Worm (Caenorhabditis elegans) whole organism, L1 larva: Measurements from ENCODE around the gene col-153.

Source experiments
- C16A3.4 ChIP-seq: fragments of 150-350 bp; optimal IDR thresholded peaks from 2 replicates; lab custom pipeline; 2014; ENCODE audit warnings: missing biosample characterization, missing genetic modification characterization
- F16B12.6 ChIP-seq: fragments of 150-350 bp; optimal IDR thresholded peaks from 2 replicates; lab custom pipeline; 2014; ENCODE audit warnings: missing biosample characterization, missing genetic modification characterization
- aly-2 ChIP-seq: fragments of 150-350 bp; optimal IDR thresholded peaks from 2 replicates; lab custom pipeline; 2014; ENCODE audit warnings: missing biosample characterization, missing genetic modification characterization
- ama-1 ChIP-seq: fragments of 150-350 bp; optimal IDR thresholded peaks from 2 replicates; lab custom pipeline; 2014
- ceh-82 ChIP-seq, 3 experiments: fragments of 150-350 bp in 1 of 3; sonication (generic microtip) in 2 of 3; optimal IDR thresholded peaks; 2 replicates each; lab custom pipeline; 2014 to 2017; ENCODE audit warnings: missing biosample characterization in 3 of 3, missing genetic modification characterization in 3 of 3
- dpl-1 ChIP-seq, 3 experiments: fragments of 150-350 bp in 2 of 3; sonication (generic microtip) in 1 of 3; optimal IDR thresholded peaks; 2 replicates each; lab custom pipeline; 2014 to 2017; ENCODE audit warnings: missing biosample characterization in 3 of 3, missing genetic modification characterization in 3 of 3, missing genetic modification reagents in 3 of 3
- efl-1 ChIP-seq, 4 experiments: fragments of 150-350 bp; optimal IDR thresholded peaks in 3 of 4; peaks in 1 of 4; 1 replicate in 1 of 4; 2 replicates in 3 of 4; lab custom pipeline; 2014; ENCODE audit warnings: missing biosample characterization in 2 of 4, missing genetic modification characterization in 2 of 4, missing genetic modification reagents in 2 of 4
- elt-2 ChIP-seq: sonication (generic microtip); optimal IDR thresholded peaks from 2 replicates; lab custom pipeline; 2016; ENCODE audit warnings: missing genetic modification characterization, mild to moderate bottlenecking, inconsistent platforms, missing compliant biosample characterization, missing genetic modification reagents
- fkh-4 ChIP-seq: sonication (generic microtip); optimal IDR thresholded peaks from 2 replicates; lab custom pipeline; 2016; ENCODE audit warnings: missing compliant biosample characterization, missing genetic modification characterization, borderline replicate concordance
- fkh-8 ChIP-seq: sonication (generic microtip); optimal IDR thresholded peaks from 2 replicates; lab custom pipeline; 2016; ENCODE audit warnings: mild to moderate bottlenecking, missing genetic modification characterization, missing compliant biosample characterization
- fos-1 ChIP-seq: fragments of 150-350 bp; optimal IDR thresholded peaks from 2 replicates; lab custom pipeline; 2014; ENCODE audit warnings: missing biosample characterization, missing genetic modification characterization
- grh-1 ChIP-seq: fragments of 200-800 bp; sonication (Bioruptor generic); IDR thresholded peaks from 2 replicates; pipeline ENCODE4 v1.3.6; 2022; ENCODE audit warnings: missing genetic modification reagents, missing genetic modification characterization, missing compliant biosample characterization
- hlh-4 ChIP-seq: sonication (generic microtip); optimal IDR thresholded peaks from 2 replicates; lab custom pipeline; 2016; ENCODE audit warnings: mild to moderate bottlenecking, missing genetic modification characterization, missing compliant biosample characterization
- lin-14 ChIP-seq: fragments of 200-800 bp; sonication (Bioruptor generic); optimal IDR thresholded peaks from 2 replicates; lab custom pipeline; 2018; ENCODE audit warnings: mild to moderate bottlenecking, missing genetic modification characterization, moderate library complexity, missing compliant biosample characterization
- lin-35 ChIP-seq, 2 experiments: fragments of 150-350 bp; optimal IDR thresholded peaks; 2 replicates each; lab custom pipeline; 2014; ENCODE audit warnings: missing biosample characterization in 2 of 2, missing genetic modification characterization in 2 of 2, missing genetic modification reagents in 2 of 2
- mab-9 ChIP-seq: fragments of 200-800 bp; sonication (Bioruptor generic); IDR thresholded peaks from 2 replicates; pipeline ENCODE4 v1.3.6; 2022; ENCODE audit warnings: missing genetic modification reagents, missing genetic modification characterization, missing compliant biosample characterization
- nhr-11 ChIP-seq: fragments of 150-350 bp; optimal IDR thresholded peaks from 2 replicates; lab custom pipeline; 2014; ENCODE audit warnings: missing biosample characterization, missing genetic modification characterization
- nhr-12 ChIP-seq: sonication (generic microtip); optimal IDR thresholded peaks from 2 replicates; lab custom pipeline; 2017; ENCODE audit warnings: missing biosample characterization, missing genetic modification characterization
- nhr-20 ChIP-seq: sonication (generic microtip); optimal IDR thresholded peaks from 2 replicates; lab custom pipeline; 2016; ENCODE audit warnings: mild to moderate bottlenecking, missing genetic modification characterization, missing compliant biosample characterization
- nhr-237 ChIP-seq: fragments of 150-350 bp; optimal IDR thresholded peaks from 2 replicates; lab custom pipeline; 2014; ENCODE audit warnings: missing biosample characterization, missing genetic modification characterization
- nhr-71 ChIP-seq: sonication (generic microtip); optimal IDR thresholded peaks from 2 replicates; lab custom pipeline; 2016; ENCODE audit warnings: mild to moderate bottlenecking, missing genetic modification characterization, moderate library complexity, missing compliant biosample characterization
- nhr-77 ChIP-seq: fragments of 150-350 bp; optimal IDR thresholded peaks from 2 replicates; lab custom pipeline; 2014; ENCODE audit warnings: missing biosample characterization, missing genetic modification characterization
- nhr-84 ChIP-seq: sonication (generic microtip); optimal IDR thresholded peaks from 2 replicates; lab custom pipeline; 2017; ENCODE audit warnings: missing biosample characterization, missing genetic modification characterization
- nhr-85 ChIP-seq: sonication (generic microtip); peaks from one replicate; lab custom pipeline; 2016; ENCODE audit warnings: missing genetic modification characterization, inconsistent platforms, missing compliant biosample characterization
- nhr-90 ChIP-seq: sonication (generic microtip); optimal IDR thresholded peaks from 2 replicates; lab custom pipeline; 2016; ENCODE audit warnings: mild to moderate bottlenecking, missing genetic modification characterization, missing compliant biosample characterization; ENCODE audit not compliant: poor library complexity
- pax-3 ChIP-seq: fragments of 200-800 bp; sonication (Bioruptor generic); optimal IDR thresholded peaks from 2 replicates; lab custom pipeline; 2018; ENCODE audit warnings: mild to moderate bottlenecking, missing genetic modification characterization, moderate library complexity, missing compliant biosample characterization
- pqm-1 ChIP-seq: sonication (generic microtip); optimal IDR thresholded peaks from 3 replicates; lab custom pipeline; 2017; ENCODE audit warnings: missing biosample characterization, missing genetic modification characterization
- skn-1 ChIP-seq: fragments of 150-350 bp; optimal IDR thresholded peaks from 2 replicates; lab custom pipeline; 2014; ENCODE audit warnings: missing biosample characterization, missing genetic modification characterization
- snu-23 ChIP-seq: sonication (generic microtip); optimal IDR thresholded peaks from 2 replicates; lab custom pipeline; 2016; ENCODE audit warnings: missing genetic modification characterization, missing compliant biosample characterization
- sptf-1 ChIP-seq: fragments of 150-350 bp; optimal IDR thresholded peaks from 2 replicates; lab custom pipeline; 2014; ENCODE audit warnings: missing biosample characterization, missing genetic modification characterization
- sup-37 ChIP-seq: fragments of 200-800 bp; sonication (Bioruptor generic); optimal IDR thresholded peaks from 2 replicates; lab custom pipeline; 2018; ENCODE audit warnings: mild to moderate bottlenecking, missing genetic modification characterization, missing compliant biosample characterization
- tlp-1 ChIP-seq: fragments of 150-350 bp; optimal IDR thresholded peaks from 2 replicates; lab custom pipeline; 2014; ENCODE audit warnings: missing biosample characterization, missing genetic modification characterization
- unc-130 ChIP-seq: fragments of 150-350 bp; optimal IDR thresholded peaks from 2 replicates; lab custom pipeline; 2017; ENCODE audit warnings: missing biosample characterization, missing genetic modification characterization, inconsistent platforms
- unc-30 ChIP-seq: sonication (generic microtip); optimal IDR thresholded peaks from 2 replicates; lab custom pipeline; 2017; ENCODE audit warnings: missing biosample characterization, missing genetic modification characterization
- xbp-1 ChIP-seq: sonication (generic microtip); optimal IDR thresholded peaks from 2 replicates; lab custom pipeline; 2016; ENCODE audit warnings: missing genetic modification characterization, missing compliant biosample characterization
- zip-4 ChIP-seq: fragments of 200-800 bp; sonication (Bioruptor generic); optimal IDR thresholded peaks from 2 replicates; lab custom pipeline; 2018; ENCODE audit warnings: mild to moderate bottlenecking, missing genetic modification characterization, moderate library complexity, missing compliant biosample characterization
- ztf-4 ChIP-seq: fragments of 150-350 bp; optimal IDR thresholded peaks from 2 replicates; lab custom pipeline; 2014; ENCODE audit warnings: missing biosample characterization, missing genetic modification characterization

Gene col-153

ce11 chrV:10925658-10926057 lies 24.0 kb upstream of the col-153 start:
- TF ChIP-seq efl-1 (optimal IDR thresholded peaks at IDR 0.05; lab: Kevin White, UChicago) (no peak), efl-1 (GFP tag; optimal IDR thresholded peaks at IDR 0.05 in 1 of 2; lab: Kevin White, UChicago) (peak in 1 of 2 experiments; percentile 15), fkh-8 (tag; lab: Kevin White, UChicago) (peak; percentile 68), nhr-77 (tag; lab: Kevin White, UChicago) (no peak), lin-14 (GFP tag; lab: Kevin White, UChicago) (peak; percentile 6), nhr-20 (peak; percentile 22), skn-1 (tag; lab: Kevin White, UChicago) (peak; percentile 53), nhr-71 (tag; lab: Kevin White, UChicago) (peak; percentile 57), F16B12.6 (tag; lab: Kevin White, UChicago) (no peak)
- TF ChIP-seq, all 84 proteins: peak for 6

ce11 chrV:10929511-10929910 lies 20.1 kb upstream of the col-153 start, which contains the start of gene F58B4.3:
TSS of gene F58B4.3 (plus strand) at chrV:10929811.
- TF ChIP-seq nhr-71 (tag; lab: Kevin White, UChicago), result peak; percentile 16
- no peak for TF ChIP-seq snu-23 (GFP tag; lab: Kevin White, UChicago)
- peak; percentile 64 for TF ChIP-seq fkh-8 (tag; lab: Kevin White, UChicago)
- peak; percentile 31 for TF ChIP-seq pax-3 (tag; lab: Kevin White, UChicago)
- TF ChIP-seq, all 84 proteins: peak for 3

ce11 chrV:10931189-10931588 lies 18.4 kb upstream of the col-153 start, which contains the start of gene scvp-1:
TSS of gene scvp-1 (minus strand) at chrV:10931289.
- no peak for TF ChIP-seq nhr-84 (tag; lab: Kevin White, UChicago)
- no peak for TF ChIP-seq tlp-1
- TF ChIP-seq nhr-237, result no peak
- no peak for TF ChIP-seq unc-30
- TF ChIP-seq F16B12.6 (tag; lab: Kevin White, UChicago), result no peak
- no peak for TF ChIP-seq fkh-4 (tag; lab: Kevin White, UChicago)
- TF ChIP-seq fkh-8 (tag; lab: Kevin White, UChicago), result no peak
- no peak for TF ChIP-seq sup-37 (GFP tag; lab: Kevin White, UChicago)
- TF ChIP-seq ceh-82 (tag; optimal IDR thresholded peaks at IDR 0.05; lab: Kevin White, UChicago), result no peak
- TF ChIP-seq nhr-20, result no peak
- no peak for TF ChIP-seq nhr-12 (tag; lab: Kevin White, UChicago)
- TF ChIP-seq dpl-1 (GFP tag; optimal IDR thresholded peaks at IDR 0.05; lab: Kevin White, UChicago), result no peak
- no peak for TF ChIP-seq C16A3.4 (tag; lab: Kevin White, UChicago)
- no peak for TF ChIP-seq zip-4 (GFP tag; lab: Kevin White, UChicago)
- TF ChIP-seq ztf-4 (tag; lab: Kevin White, UChicago), result no peak
- no peak for TF ChIP-seq nhr-11 (tag; lab: Kevin White, UChicago)
- no peak for TF ChIP-seq unc-130
- no peak for TF ChIP-seq grh-1

- TF ChIP-seq elt-2 (tag; lab: Kevin White, UChicago) (peak; percentile 89), nhr-90 (tag; lab: Kevin White, UChicago) (no peak), tlp-1 (no peak), nhr-20 (peak; percentile 51), sptf-1 (tag; lab: Kevin White, UChicago) (no peak), fos-1 (tag; lab: Kevin White, UChicago) (no peak), mab-9 (GFP tag; lab: Robert Waterston, UW) (no peak), nhr-85 (tag; lab: Kevin White, UChicago) (no peak), sup-37 (GFP tag; lab: Kevin White, UChicago) (no peak), lin-35 (GFP tag; optimal IDR thresholded peaks at IDR 0.05; lab: Kevin White, UChicago) (peak in 1 of 2 experiments; percentile 19), xbp-1 (tag; lab: Kevin White, UChicago) (no peak), aly-2 (tag; lab: Kevin White, UChicago) (no peak), efl-1 (optimal IDR thresholded peaks at IDR 0.05; lab: Kevin White, UChicago) (no peak), efl-1 (GFP tag; optimal IDR thresholded peaks at IDR 0.05 in 1 of 2; lab: Kevin White, UChicago) (peak in 1 of 2 experiments; percentile 43), ama-1 (no peak), pqm-1 (tag; lab: Kevin White, UChicago) (no peak), hlh-4 (tag; lab: Kevin White, UChicago) (no peak)
- TF ChIP-seq, all 84 proteins: peak for 4
Observed at ce11 chrV:10932411-10932810, 17.2 kb upstream of the col-153 start, which contains the start of gene F58B4.5. TSS of gene F58B4.5 (plus strand) at chrV:10932693.
